Worm (Caenorhabditis elegans): ENCODE results near the gene his-35.
A peak's percentile ranks its signal among the peaks of the same experiment; 100 is the strongest.

The his-35 gene

ce11 chrV:9561624-9562179 is 16.6 kb upstream of the his-35 start, which contains the start of gene rgef-1 (continued):
- TF ChIP-seq hmg-1.2 (GFP tag; IDR thresholded peaks at IDR 0.05) (0 out of 2 replicates have a peak, but pooled peaks have one; percentile 9), Y56A3A.18 (GFP tag; IDR thresholded peaks at IDR 0.05) (no peak), hsf-1 (GFP tag; IDR thresholded peaks at IDR 0.05) (no peak), mes-4 (tag; optimal IDR thresholded peaks at IDR 0.05) (no peak), F33H1.4 (GFP tag; IDR thresholded peaks at IDR 0.05) (no peak), atf-7 (tag; optimal IDR thresholded peaks at IDR 0.05) (no peak), mel-28 (tag; optimal IDR thresholded peaks at IDR 0.05; ENCODE audit: borderline replicate concordance) (no peak), him-1 (tag; optimal IDR thresholded peaks at IDR 0.05) (no peak), sdz-38 (tag; optimal IDR thresholded peaks at IDR 0.05) (no peak), K12H6.12 (tag; optimal IDR thresholded peaks at IDR 0.05) (peak; percentile 71), Y53F4B.3 (GFP tag; IDR thresholded peaks at IDR 0.05) (no peak), attf-3 (GFP tag; conservative IDR thresholded peaks at IDR 0.05) (no peak), B0019.2 (GFP tag; conservative IDR thresholded peaks at IDR 0.05) (no peak), snpc-1.1 (tag; optimal IDR thresholded peaks at IDR 0.05; ENCODE audit: insufficient read depth) (no peak), mcd-1 (GFP tag; IDR thresholded peaks at IDR 0.05) (peak; percentile 30; the same call in 1 of the 2 replicates), attf-6 (GFP tag; IDR thresholded peaks at IDR 0.05) (no peak), fkh-3 (tag; optimal IDR thresholded peaks at IDR 0.05) (no peak), pbrm-1 (GFP tag; IDR thresholded peaks at IDR 0.05) (0 out of 2 replicates have a peak, but pooled peaks have one; percentile 13), cebp-2 (GFP tag; IDR thresholded peaks at IDR 0.05) (no peak), D2030.7 (GFP tag; IDR thresholded peaks at IDR 0.05) (no peak), unc-62 (GFP tag; optimal IDR thresholded peaks at IDR 0.05) (no peak), athp-1 (tag; optimal IDR thresholded peaks at IDR 0.05) (no peak), snpc-4 (GFP tag; optimal IDR thresholded peaks at IDR 0.05) (no peak), snpc-4 (tag; optimal IDR thresholded peaks at IDR 0.05) (no peak), lin-26 (GFP tag; IDR thresholded peaks at IDR 0.05) (no peak), ztf-25 (GFP tag; IDR thresholded peaks at IDR 0.05) (no peak), ztf-6 (GFP tag; IDR thresholded peaks at IDR 0.05) (no peak), attf-5 (GFP tag; optimal IDR thresholded peaks at IDR 0.05) (no peak), ceh-100 (GFP tag; IDR thresholded peaks at IDR 0.05) (no peak), ceh-91 (GFP tag; IDR thresholded peaks at IDR 0.05) (no peak), F52B5.7 (tag; optimal IDR thresholded peaks at IDR 0.05) (no peak)

- TF ChIP-seq ccch-3 (GFP tag; optimal IDR thresholded peaks at IDR 0.05) (no peak), lin-54 (GFP tag; optimal IDR thresholded peaks at IDR 0.05) (no peak), tlf-1 (GFP tag; optimal IDR thresholded peaks at IDR 0.05) (no peak), somi-1 (GFP tag; optimal IDR thresholded peaks at IDR 0.05) (no peak), C17E4.6 (GFP tag; IDR thresholded peaks at IDR 0.05) (no peak), nfyb-1 (GFP tag; IDR thresholded peaks at IDR 0.05) (no peak), attf-3 (GFP tag; conservative IDR thresholded peaks at IDR 0.05) (no peak), ceh-40 (GFP tag; IDR thresholded peaks at IDR 0.05) (no peak), egl-44 (GFP tag; IDR thresholded peaks at IDR 0.05) (no peak), nhr-179 (tag; optimal IDR thresholded peaks at IDR 0.05) (no peak), ztf-18 (tag; optimal IDR thresholded peaks at IDR 0.05) (no peak), mcd-1 (GFP tag; IDR thresholded peaks at IDR 0.05) (no peak), nfya-2 (GFP tag; IDR thresholded peaks at IDR 0.05) (no peak), Y79H2A.3 (GFP tag; conservative IDR thresholded peaks at IDR 0.05) (no peak), sdz-38 (tag; optimal IDR thresholded peaks at IDR 0.05) (no peak), ceh-27 (GFP tag; optimal IDR thresholded peaks at IDR 0.05) (no peak), C06A6.2 (GFP tag; conservative IDR thresholded peaks at IDR 0.05) (no peak)
Measured at ce11 chrV:9556668-9557067, 11.6 kb upstream of the his-35 start.

Data from whole organism, young adult.